Fruit fly (Drosophila melanogaster) whole organism, wandering third instar larva: ENCODE measurements around the gene CG44141.
"Not testable (repeated sequence)": the region's sequence is repeated elsewhere in the genome, so short reads cannot be mapped to it uniquely, and the experiment has no call there.

Experiments
- Dfd ChIP-seq: fragments of >200 bp; optimal IDR thresholded peaks from 2 replicates; lab custom pipeline; 2017; ENCODE audit warnings: missing biosample characterization, missing genetic modification characterization
- N ChIP-seq: fragments of >200 bp; optimal IDR thresholded peaks from 2 replicates; lab custom pipeline; 2018; ENCODE audit warnings: missing biosample characterization, missing external identifiers, missing genetic modification characterization
- br ChIP-seq: fragments of 200-800 bp; sonication (Bioruptor generic); optimal IDR thresholded peaks from 2 replicates; lab custom pipeline; 2016; ENCODE audit warnings: missing biosample characterization, missing genetic modification characterization
- dl ChIP-seq, 2 experiments: fragments of 175-275, 200-275 bp in 1 of 2; fragments of 200-275 bp in 1 of 2; sonication (Bioruptor generic); optimal IDR thresholded peaks; lab custom pipeline; 2018; ENCODE audit warnings: mild to moderate bottlenecking in 2 of 2, missing biosample characterization in 2 of 2, missing genetic modification characterization in 2 of 2, moderate library complexity in 2 of 2; ENCODE audit not compliant: partially characterized antibody in 2 of 2, insufficient read depth in 1 of 2
- dmrt93B ChIP-seq: fragments of 200-800 bp; sonication (Bioruptor generic); optimal IDR thresholded peaks from 2 replicates; lab custom pipeline; 2018; ENCODE audit warnings: missing biosample characterization, mild to moderate bottlenecking, missing genetic modification characterization
- h ChIP-seq: fragments of 200-800 bp; sonication (Bioruptor generic); optimal IDR thresholded peaks from 3 replicates; lab custom pipeline; 2016; ENCODE audit warnings: missing biosample characterization, mild to moderate bottlenecking, missing genetic modification characterization
- jim ChIP-seq: fragments of 175-275, 200-325 bp; sonication (Bioruptor generic); optimal IDR thresholded peaks from 2 replicates; lab custom pipeline; 2016; ENCODE audit warnings: missing biosample characterization, mild to moderate bottlenecking, missing genetic modification characterization
- psq ChIP-seq: fragments of 200-800 bp; sonication (Bioruptor generic); optimal IDR thresholded peaks from 3 replicates; lab custom pipeline; 2017; ENCODE audit warnings: missing biosample characterization, mild to moderate bottlenecking, missing genetic modification characterization, moderate library complexity
- rgr ChIP-seq: fragments of 200-800 bp; sonication (Bioruptor generic); optimal IDR thresholded peaks from 3 replicates; lab custom pipeline; 2016; ENCODE audit warnings: missing biosample characterization, mild to moderate bottlenecking, missing genetic modification characterization
- tai ChIP-seq: sonication (Bioruptor generic); optimal IDR thresholded peaks from 2 replicates; lab custom pipeline; 2016; ENCODE audit warnings: missing biosample characterization, missing genetic modification characterization
- usp ChIP-seq: fragments of >200 bp; optimal IDR thresholded peaks from 2 replicates; lab custom pipeline; 2017; ENCODE audit warnings: missing biosample characterization, missing genetic modification characterization

- not testable (repeated sequence) for TF ChIP-seq dl (GFP tag; optimal IDR thresholded peaks at IDR 0.05; lab: Kevin White, UChicago; ENCODE audit: insufficient read depth in 1 of 2, partially characterized antibody in 2 of 2); psq (GFP tag; lab: Kevin White, UChicago); usp (GFP tag; lab: Kevin White, UChicago); br; jim (GFP tag; lab: Kevin White, UChicago); Dfd (GFP tag; lab: Kevin White, UChicago); N (GFP tag; lab: Kevin White, UChicago); dmrt93B (GFP tag; lab: Kevin White, UChicago); rgr (GFP tag; lab: Kevin White, UChicago); tai (GFP tag; lab: Kevin White, UChicago); h (GFP tag; lab: Kevin White, UChicago)
Observed at dm6 chr2L:15695738-15696137, 36.5 kb upstream of the CG44141 start, which contains the start of gene CG31780.
